Worm (Caenorhabditis elegans): ENCODE data around the gene ZK1098.6.

ZK1098.6 gene

ce11 chrIII:9501072-9501471, 25.9 kb upstream of the ZK1098.6 start:
- TF ChIP-seq lsy-2 (tag; optimal IDR thresholded peaks at IDR 0.05) (peak in 1 of 2 experiments; percentile 38), unc-62 (GFP tag; optimal IDR thresholded peaks at IDR 0.05 in 1 of 2) (peak in 1 of 2 experiments; percentile 83), unc-62 (tag; optimal IDR thresholded peaks at IDR 0.05) (no peak), hlh-30 (tag; optimal IDR thresholded peaks at IDR 0.05; ENCODE audit: insufficient read depth) (peak; percentile 21), egl-43 (GFP tag; IDR thresholded peaks at IDR 0.05) (no peak), php-3 (GFP tag; IDR thresholded peaks at IDR 0.05) (no peak), mep-1 (tag; optimal IDR thresholded peaks at IDR 0.05) (peak; percentile 42)

ce11 chrIII:9502155-9502714, 24.7 kb upstream of the ZK1098.6 start:
- peak; percentile 11 for TF ChIP-seq nhr-25 (tag; optimal IDR thresholded peaks at IDR 0.05; ENCODE audit: borderline replicate concordance, insufficient read depth)
- TF ChIP-seq hif-1 (tag; optimal IDR thresholded peaks at IDR 0.05): no peak
- peak in 1 of 2 experiments; percentile 96 for TF ChIP-seq unc-62 (GFP tag; optimal IDR thresholded peaks at IDR 0.05 in 1 of 2)
- no peak for TF ChIP-seq unc-62 (tag; optimal IDR thresholded peaks at IDR 0.05)
- no peak for TF ChIP-seq unc-39 (tag; optimal IDR thresholded peaks at IDR 0.05)
- peak in 1 of 2 experiments; percentile 31 for TF ChIP-seq lsy-2 (tag; optimal IDR thresholded peaks at IDR 0.05)
- peak; percentile 65 for TF ChIP-seq nhr-28 (tag; optimal IDR thresholded peaks at IDR 0.05)
- TF ChIP-seq aha-1 (tag): peak; percentile 85
- peak; percentile 33 for TF ChIP-seq mxl-3 (GFP tag; optimal IDR thresholded peaks at IDR 0.05)
- TF ChIP-seq dve-1 (tag; optimal IDR thresholded peaks at IDR 0.05; ENCODE audit: insufficient read depth): peak; percentile 10
- no peak for TF ChIP-seq attf-4 (tag; optimal IDR thresholded peaks at IDR 0.05)
- TF ChIP-seq nhr-102 (tag; optimal IDR thresholded peaks at IDR 0.05): no peak

DNA sequence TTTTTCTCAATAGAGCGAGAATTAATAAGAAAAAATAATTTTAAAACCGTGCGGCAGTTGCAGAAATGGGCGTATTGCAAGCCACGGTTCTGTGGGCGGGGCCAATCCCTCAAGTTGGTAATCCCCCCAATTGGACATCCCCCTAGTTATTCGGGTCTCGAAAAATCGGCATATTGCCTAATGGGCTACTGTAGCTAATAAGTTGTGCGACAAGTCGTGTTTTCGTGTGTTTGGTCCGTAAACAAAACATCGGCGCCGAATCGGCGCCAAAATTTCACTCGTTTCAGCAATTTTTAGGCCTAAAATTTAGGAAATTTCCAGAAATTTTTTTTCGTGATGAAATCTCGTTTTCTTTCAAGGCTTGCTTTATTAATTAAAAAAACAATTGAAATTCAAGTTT, 22.6 kb upstream of the ZK1098.6 start:
- TF ChIP-seq dpl-1 (GFP tag; optimal IDR thresholded peaks at IDR 0.05): no peak
- TF ChIP-seq nhr-11 (tag; optimal IDR thresholded peaks at IDR 0.05): no peak
- no peak for TF ChIP-seq F10B5.3 (tag; optimal IDR thresholded peaks at IDR 0.05)
- 0 out of 2 replicates have a peak, but pooled peaks have one; percentile 5 for TF ChIP-seq arid-1 (GFP tag; conservative IDR thresholded peaks at IDR 0.05)
- no peak for TF ChIP-seq nhr-111 (GFP tag; optimal IDR thresholded peaks at IDR 0.05)
- no peak for TF ChIP-seq vab-7 (GFP tag; IDR thresholded peaks at IDR 0.05)
- no peak for TF ChIP-seq ztf-7 (tag; optimal IDR thresholded peaks at IDR 0.05)
- TF ChIP-seq fos-1 (tag; optimal IDR thresholded peaks at IDR 0.05): no peak
- no peak for TF ChIP-seq mdt-29 (GFP tag; IDR thresholded peaks at IDR 0.05)
- TF ChIP-seq dmd-8 (GFP tag; IDR thresholded peaks at IDR 0.05): no peak
- no peak for TF ChIP-seq lin-13 (GFP tag; optimal IDR thresholded peaks at IDR 0.05)
- no peak for TF ChIP-seq ztf-11 (tag; optimal IDR thresholded peaks at IDR 0.05)
- TF ChIP-seq snpc-1.2 (GFP tag; IDR thresholded peaks at IDR 0.05): peak; percentile 67; the same call in 1 of the 2 replicates
- no peak for TF ChIP-seq pha-4 (GFP tag; IDR thresholded peaks at IDR 0.05)
- no peak for TF ChIP-seq pha-4 (tag; optimal IDR thresholded peaks at IDR 0.05)
- no peak for TF ChIP-seq aly-2 (tag; optimal IDR thresholded peaks at IDR 0.05)
- no peak for TF ChIP-seq nhr-6 (tag; optimal IDR thresholded peaks at IDR 0.05)
- TF ChIP-seq lin-38 (GFP tag; IDR thresholded peaks at IDR 0.05): peak; percentile 61
- TF ChIP-seq nhr-25 (tag; optimal IDR thresholded peaks at IDR 0.05; ENCODE audit: borderline replicate concordance, insufficient read depth): no peak
- TF ChIP-seq ZK337.2 (GFP tag; IDR thresholded peaks at IDR 0.05): no peak
- no peak for TF ChIP-seq egl-27 (tag; optimal IDR thresholded peaks at IDR 0.05)
- no peak for TF ChIP-seq spr-3 (GFP tag; optimal IDR thresholded peaks at IDR 0.05)
- no peak for TF ChIP-seq mes-2 (tag; optimal IDR thresholded peaks at IDR 0.05; ENCODE audit: poor library complexity, severe bottlenecking)
- no peak for TF ChIP-seq F49E8.2 (tag; optimal IDR thresholded peaks at IDR 0.05; ENCODE audit: borderline replicate concordance)
- no peak for TF ChIP-seq ceh-20 (GFP tag; IDR thresholded peaks at IDR 0.05)
- peak; percentile 65 for TF ChIP-seq unc-130 (GFP tag; optimal IDR thresholded peaks at IDR 0.05)
- TF ChIP-seq mep-1 (tag; optimal IDR thresholded peaks at IDR 0.05): no peak
- no peak for TF ChIP-seq set-16 (GFP tag; IDR thresholded peaks at IDR 0.05)
- no peak for TF ChIP-seq hmg-1.1 (GFP tag; IDR thresholded peaks at IDR 0.05)
- TF ChIP-seq dmd-9 (GFP tag; IDR thresholded peaks at IDR 0.05): 0 out of 2 replicates have a peak, but pooled peaks have one; percentile 28
- no peak for TF ChIP-seq dmd-6 (GFP tag; IDR thresholded peaks at IDR 0.05)
- peak; percentile 54; the same call in 1 of the 2 replicates for TF ChIP-seq Y48G9A.11 (GFP tag; IDR thresholded peaks at IDR 0.05)
- TF ChIP-seq daf-19 (GFP tag; conservative IDR thresholded peaks at IDR 0.05): no peak
